Fruit fly (Drosophila melanogaster) whole organism, embryonic: ENCODE measurements around the gene CG14071.

Experiments
- CG10366 ChIP-seq: fragments of 200-800 bp; sonication (Bioruptor generic); IDR thresholded peaks from 2 replicates; pipeline ENCODE4 v1.3.6; 2022; ENCODE audit warnings: missing biosample characterization, missing genetic modification characterization
- CG10431 ChIP-seq: fragments of 200-800 bp; sonication (Bioruptor generic); optimal IDR thresholded peaks from 3 replicates; lab custom pipeline; 2018; ENCODE audit warnings: missing biosample characterization, mild to moderate bottlenecking, missing genetic modification characterization
- CG11085 ChIP-seq: fragments of 200-800 bp; sonication (Bioruptor generic); IDR thresholded peaks from 2 replicates; pipeline ENCODE4 v1.3.6; 2022; ENCODE audit warnings: missing biosample characterization, missing genetic modification characterization
- CG12659 ChIP-seq: fragments of 200-800 bp; sonication (Bioruptor generic); optimal IDR thresholded peaks from 3 replicates; lab custom pipeline; 2017; ENCODE audit warnings: mild to moderate bottlenecking, missing biosample characterization, missing genetic modification reagents, missing genetic modification characterization
- CG14860 ChIP-seq: fragments of 200-800 bp; sonication (Bioruptor generic); IDR thresholded peaks from 3 replicates; pipeline ENCODE4 v1.3.6; 2022; ENCODE audit warnings: missing biosample characterization, missing genetic modification characterization; ENCODE audit not compliant: partially characterized antibody
- CG18262 ChIP-seq: fragments of 200-800 bp; optimal IDR thresholded peaks from 3 replicates; lab custom pipeline; 2019; ENCODE audit warnings: missing biosample characterization, mild to moderate bottlenecking, missing genetic modification characterization, moderate library complexity
- CG2199 ChIP-seq: fragments of 200-800 bp; sonication (Bioruptor generic); IDR thresholded peaks from 3 replicates; pipeline ENCODE4 v1.3.6; 2022; ENCODE audit warnings: missing biosample characterization, missing genetic modification characterization
- CG2875 ChIP-seq: fragments of 200-800 bp; sonication (Bioruptor generic); optimal IDR thresholded peaks from 2 replicates; lab custom pipeline; 2017; ENCODE audit warnings: missing biosample characterization, mild to moderate bottlenecking, missing genetic modification characterization, missing genetic modification reagents
- CG3726 ChIP-seq: fragments of 200-800 bp; sonication (Bioruptor generic); IDR thresholded peaks from 3 replicates; pipeline ENCODE4, ENCODE4 v1.3.6; 2022; ENCODE audit warnings: missing biosample characterization, missing genetic modification characterization
- CG4360 ChIP-seq: fragments of 200-800 bp; sonication (Bioruptor generic); IDR thresholded peaks from 2 replicates; pipeline ENCODE4 v1.3.6; 2022; ENCODE audit warnings: missing biosample characterization, missing genetic modification characterization
- CG4854 ChIP-seq: fragments of 200-800 bp; sonication (Bioruptor generic); optimal IDR thresholded peaks from 2 replicates; lab custom pipeline; 2016; ENCODE audit warnings: missing biosample characterization, missing genetic modification characterization, inconsistent platforms
- CG5180 ChIP-seq: fragments of 200-800 bp; sonication (Bioruptor generic); optimal IDR thresholded peaks from 3 replicates; lab custom pipeline; 2017; ENCODE audit warnings: missing biosample characterization, missing genetic modification characterization, mild to moderate bottlenecking, moderate library complexity, missing genetic modification reagents
- CG5245 ChIP-seq: fragments of 200-800 bp; sonication (Bioruptor generic); optimal IDR thresholded peaks from 3 replicates; lab custom pipeline; 2016; ENCODE audit warnings: missing biosample characterization, missing genetic modification characterization
- CG6689 ChIP-seq: fragments of 200-800 bp; sonication (Bioruptor generic); IDR thresholded peaks from 2 replicates; pipeline ENCODE4 v1.3.6; 2022; ENCODE audit warnings: missing biosample characterization, missing genetic modification characterization
- CG7928 ChIP-seq: fragments of 200-800 bp; sonication (Bioruptor generic); optimal IDR thresholded peaks from 2 replicates; lab custom pipeline; 2017; ENCODE audit warnings: missing biosample characterization, mild to moderate bottlenecking, missing genetic modification characterization
- CG8359 ChIP-seq: fragments of 200-800 bp; sonication (Bioruptor generic); optimal IDR thresholded peaks from 2 replicates; lab custom pipeline; 2017; ENCODE audit warnings: missing biosample characterization, mild to moderate bottlenecking, missing genetic modification characterization, borderline replicate concordance
- CG9215 ChIP-seq: fragments of 200-800 bp; sonication (Bioruptor generic); IDR thresholded peaks from 2 replicates; pipeline ENCODE4 v1.3.6; 2022; ENCODE audit warnings: missing biosample characterization, missing genetic modification characterization
- HHEX ChIP-seq: fragments of 200-800 bp; sonication (Bioruptor generic); optimal IDR thresholded peaks from 3 replicates; lab custom pipeline; 2017; ENCODE audit warnings: missing biosample characterization, mild to moderate bottlenecking, missing genetic modification characterization, missing genetic modification reagents
- Hr78 ChIP-seq, 2 experiments: fragments of 200-800 bp in 1 of 2; fragments of >200 bp in 1 of 2; sonication (Bioruptor generic) in 1 of 2; optimal IDR thresholded peaks; 2 replicates each; lab custom pipeline; 2017 to 2019; ENCODE audit warnings: missing biosample characterization in 2 of 2, missing genetic modification characterization in 2 of 2, mild to moderate bottlenecking in 1 of 2, moderate library complexity in 1 of 2
- Mes4 ChIP-seq: fragments of 200-800 bp; sonication (Bioruptor generic); optimal IDR thresholded peaks from 2 replicates; lab custom pipeline; 2016; ENCODE audit warnings: missing biosample characterization, missing genetic modification characterization
- Nf-YB ChIP-seq: fragments of 200-800 bp; sonication (Bioruptor generic); optimal IDR thresholded peaks from 3 replicates; lab custom pipeline; 2019; ENCODE audit warnings: missing biosample characterization, mild to moderate bottlenecking, missing genetic modification characterization, moderate library complexity
- Oaz ChIP-seq: fragments of 200-800 bp; sonication (Bioruptor generic); IDR thresholded peaks from 2 replicates; pipeline ENCODE4 v1.3.6; 2022; ENCODE audit warnings: missing biosample characterization, missing genetic modification characterization
- Ravus ChIP-seq: fragments of 200-800 bp; sonication (Bioruptor generic); IDR thresholded peaks from 2 replicates; pipeline ENCODE4 v1.3.6; 2022; ENCODE audit warnings: missing biosample characterization, missing genetic modification characterization
- Rfx ChIP-seq: fragments of 200-800 bp; sonication (Bioruptor generic); IDR thresholded peaks from 2 replicates; pipeline ENCODE4 v1.3.6; 2022; ENCODE audit warnings: missing biosample characterization, missing genetic modification characterization
- Xrp1 ChIP-seq: fragments of 200-800 bp; sonication (Bioruptor generic); IDR thresholded peaks from 2 replicates; pipeline ENCODE4 v1.3.6; 2022; ENCODE audit warnings: missing biosample characterization, missing genetic modification characterization
- amos ChIP-seq: fragments of 200-800 bp; sonication (Bioruptor generic); IDR thresholded peaks from 2 replicates; pipeline ENCODE4 v1.3.6; 2022; ENCODE audit warnings: missing biosample characterization, missing genetic modification characterization; ENCODE audit not compliant: partially characterized antibody
- cato ChIP-seq: fragments of 200-800 bp; sonication (Bioruptor generic); optimal IDR thresholded peaks from 2 replicates; lab custom pipeline; 2016; ENCODE audit warnings: missing biosample characterization, missing genetic modification characterization, borderline replicate concordance
- chif ChIP-seq, 2 experiments: fragments of 200-800 bp; sonication (Bioruptor generic); optimal IDR thresholded peaks; 3 replicates each; lab custom pipeline; 2016; ENCODE audit warnings: missing biosample characterization in 2 of 2, missing genetic modification characterization in 2 of 2
- chm ChIP-seq: fragments of 200-800 bp; sonication (Bioruptor generic); IDR thresholded peaks from 2 replicates; pipeline ENCODE4 v1.3.6; 2022; ENCODE audit warnings: missing biosample characterization, missing genetic modification characterization
- dan ChIP-seq: fragments of 200-800 bp; sonication (Bioruptor generic); IDR thresholded peaks from 2 replicates; pipeline ENCODE4 v1.3.6; 2022; ENCODE audit warnings: missing biosample characterization, missing genetic modification characterization
- dimm ChIP-seq: fragments of 200-800 bp; sonication (Bioruptor generic); IDR thresholded peaks from 2 replicates; pipeline ENCODE4 v1.3.6; 2022; ENCODE audit warnings: missing biosample characterization, missing genetic modification characterization
- esg ChIP-seq: fragments of 200-800 bp; sonication (Bioruptor generic); conservative IDR thresholded peaks from 2 replicates; pipeline ENCODE4 v1.3.6; 2022; ENCODE audit warnings: missing biosample characterization, missing genetic modification characterization
- gce ChIP-seq: fragments of 200-800 bp; sonication (Bioruptor generic); IDR thresholded peaks from 3 replicates; pipeline ENCODE4 v1.3.6; 2022; ENCODE audit warnings: missing biosample characterization, missing genetic modification characterization
- grn ChIP-seq: fragments of 200-800 bp; sonication (Bioruptor generic); optimal IDR thresholded peaks from 3 replicates; lab custom pipeline; 2017; ENCODE audit warnings: missing biosample characterization, missing genetic modification characterization
- gt ChIP-seq: fragments of 200-800 bp; sonication (Bioruptor generic); IDR thresholded peaks from 2 replicates; pipeline ENCODE4 v1.3.6; 2022; ENCODE audit warnings: missing biosample characterization, missing genetic modification characterization
- hkb ChIP-seq, 2 experiments: fragments of 200-800 bp in 1 of 2; fragments of >200 bp in 1 of 2; sonication (Bioruptor generic) in 1 of 2; IDR thresholded peaks in 1 of 2; optimal IDR thresholded peaks in 1 of 2; 2 replicates each; pipeline versions ENCODE4 v1.3.6 to Lab custom; 2017 to 2022; ENCODE audit warnings: missing biosample characterization in 1 of 2, missing genetic modification characterization in 1 of 2
- knrl ChIP-seq: fragments of 200-800 bp; sonication (Bioruptor generic); IDR thresholded peaks from 3 replicates; pipeline ENCODE4 v1.3.6; 2022; ENCODE audit warnings: missing biosample characterization, missing genetic modification characterization; ENCODE audit not compliant: partially characterized antibody
- lbe ChIP-seq: fragments of 200-800 bp; sonication (Bioruptor generic); optimal IDR thresholded peaks from 2 replicates; lab custom pipeline; 2016; ENCODE audit warnings: missing biosample characterization, mild to moderate bottlenecking, missing genetic modification characterization
- lov ChIP-seq, 2 experiments: fragments of 200-800 bp in 1 of 2; fragments of >200 bp in 1 of 2; sonication (Bioruptor generic) in 1 of 2; IDR thresholded peaks in 1 of 2; optimal IDR thresholded peaks in 1 of 2; 2 replicates in 1 of 2; 3 replicates in 1 of 2; pipeline versions ENCODE4 v1.3.6 to Lab custom; 2017 to 2022; ENCODE audit warnings: missing biosample characterization in 1 of 2, missing genetic modification characterization in 1 of 2
- nau ChIP-seq: fragments of 200-800 bp; sonication (Bioruptor generic); optimal IDR thresholded peaks from 3 replicates; lab custom pipeline; 2017; ENCODE audit warnings: missing biosample characterization, mild to moderate bottlenecking, missing genetic modification characterization, missing genetic modification reagents
- nerfin-1 ChIP-seq: fragments of 200-800 bp; sonication (Bioruptor generic); optimal IDR thresholded peaks from 3 replicates; lab custom pipeline; 2019; ENCODE audit warnings: missing biosample characterization, mild to moderate bottlenecking, missing genetic modification characterization, moderate library complexity
- schlank ChIP-seq: fragments of 200-800 bp; sonication (Bioruptor generic); optimal IDR thresholded peaks from 2 replicates; lab custom pipeline; 2018; ENCODE audit warnings: missing biosample characterization, mild to moderate bottlenecking, missing genetic modification characterization
- slou ChIP-seq: fragments of 200-800 bp; sonication (Bioruptor generic); optimal IDR thresholded peaks from 3 replicates; lab custom pipeline; 2016; ENCODE audit warnings: missing biosample characterization, missing genetic modification characterization
- slp2 ChIP-seq: fragments of 200-800 bp; sonication (Bioruptor generic); optimal IDR thresholded peaks from 2 replicates; lab custom pipeline; 2016; ENCODE audit warnings: missing biosample characterization, missing genetic modification characterization
- sr ChIP-seq: fragments of 200-800 bp; sonication (Bioruptor generic); IDR thresholded peaks from 3 replicates; pipeline ENCODE4 v1.3.6; 2022; ENCODE audit warnings: missing biosample characterization, missing genetic modification characterization
- trem ChIP-seq: fragments of 200-800 bp; optimal IDR thresholded peaks from 3 replicates; lab custom pipeline; 2019; ENCODE audit warnings: missing biosample characterization, mild to moderate bottlenecking, missing genetic modification characterization, moderate library complexity
- wdn ChIP-seq: fragments of 200-800 bp; sonication (Bioruptor generic); IDR thresholded peaks from 2 replicates; pipeline ENCODE4 v1.3.6; 2022; ENCODE audit warnings: missing biosample characterization, missing genetic modification characterization
- zf30C ChIP-seq: fragments of 200-800 bp; sonication (Bioruptor generic); optimal IDR thresholded peaks from 3 replicates; lab custom pipeline; 2018; ENCODE audit warnings: missing biosample characterization, mild to moderate bottlenecking, missing genetic modification characterization
- zfh2 ChIP-seq: fragments of 200-800 bp; sonication (Bioruptor generic); optimal IDR thresholded peaks from 2 replicates; lab custom pipeline; 2016; ENCODE audit warnings: missing biosample characterization, missing genetic modification characterization

The CG14071 gene

dm6 chr2L:10849511-10850191 is 39.1 kb downstream of the CG14071 start, which contains the start of gene SmydA-3 (continued):
- TF ChIP-seq Xrp1 (GFP tag; lab: Robert Waterston, UW) (peak; percentile 33; the same call in 1 of the 2 replicates), CG12659 (GFP tag; lab: Kevin White, UChicago) (peak; percentile 32), slou (GFP tag; lab: Kevin White, UChicago) (no peak), wdn (GFP tag; lab: Robert Waterston, UW) (no peak), gt (GFP tag; lab: Robert Waterston, UW) (no peak), sr (GFP tag; lab: Robert Waterston, UW) (no peak), CG10366 (GFP tag; lab: Robert Waterston, UW) (no peak; the same call in 1 of the 2 replicates), Nf-YB (GFP tag; lab: Kevin White, UChicago) (no peak), CG4854 (GFP tag; lab: Kevin White, UChicago) (no peak), CG9215 (GFP tag; lab: Robert Waterston, UW) (no peak), hkb (optimal IDR thresholded peaks at IDR 0.05; lab: Kevin White, UChicago) (no peak), hkb (GFP tag; IDR thresholded peaks at IDR 0.05; lab: Robert Waterston, UW) (peak; percentile 71), dan (GFP tag; lab: Robert Waterston, UW) (no peak), CG8359 (GFP tag; lab: Kevin White, UChicago) (no peak), schlank (tag; lab: Kevin White, UChicago) (no peak), dimm (GFP tag; lab: Robert Waterston, UW) (no peak), zfh2 (GFP tag; lab: Kevin White, UChicago) (no peak), Hr78 (GFP tag; optimal IDR thresholded peaks at IDR 0.05; lab: Kevin White, UChicago) (no peak), nerfin-1 (tag; lab: Kevin White, UChicago) (no peak), trem (tag; lab: Kevin White, UChicago) (no peak), zf30C (GFP tag; lab: Kevin White, UChicago) (no peak), lbe (GFP tag; lab: Kevin White, UChicago) (no peak), Rfx (GFP tag; lab: Robert Waterston, UW) (no peak), Oaz (GFP tag; lab: Robert Waterston, UW) (no peak), Mes4 (no peak), CG3726 (0 out of 3 replicates have a peak, but pooled peaks have one; percentile 30), CG2199 (GFP tag; lab: Robert Waterston, UW) (no peak), CG4360 (GFP tag; lab: Robert Waterston, UW) (no peak), slp2 (no peak), esg (GFP tag; lab: Robert Waterston, UW) (0 out of 2 replicates have a peak, but pooled peaks have one; percentile 22), CG7928 (GFP tag; lab: Kevin White, UChicago) (no peak), nau (GFP tag; lab: Kevin White, UChicago) (no peak), lov (optimal IDR thresholded peaks at IDR 0.05; lab: Kevin White, UChicago) (no peak), lov (GFP tag; IDR thresholded peaks at IDR 0.05; lab: Robert Waterston, UW) (no peak), cato (no peak), chif (GFP tag; optimal IDR thresholded peaks at IDR 0.05; lab: Kevin White, UChicago) (no peak), CG6689 (GFP tag; lab: Robert Waterston, UW) (no peak), CG5245 (GFP tag; lab: Kevin White, UChicago) (no peak), chm (GFP tag; lab: Robert Waterston, UW) (0 out of 2 replicates have a peak, but pooled peaks have one; percentile 6), CG14860 (GFP tag; lab: Robert Waterston, UW) (no peak), amos (GFP tag; lab: Robert Waterston, UW) (no peak), CG11085 (no peak), CG2875 (GFP tag; lab: Kevin White, UChicago) (no peak), knrl (GFP tag; lab: Robert Waterston, UW) (no peak), gce (GFP tag; lab: Robert Waterston, UW) (peak; percentile 12; the same call in 1 of the 3 replicates), CG18262 (peak; percentile 34), grn (GFP tag; lab: Kevin White, UChicago) (no peak), CG10431 (no peak), CG5180 (GFP tag; lab: Kevin White, UChicago) (no peak), HHEX (GFP tag; lab: Kevin White, UChicago) (peak; percentile 46), Ravus (GFP tag; lab: Robert Waterston, UW) (no peak)
